Worm (Caenorhabditis elegans) whole organism, young adult: ENCODE measurements around the gene folr-1.

Experiments used
- ama-1 ChIP-seq, 3 experiments: fragments of 150-350 bp in 1 of 3; sonication (generic microtip) in 2 of 3; optimal IDR thresholded peaks; 2 replicates each; lab custom pipeline; 2014 to 2018; ENCODE audit warnings: missing biosample characterization in 2 of 3, missing genetic modification characterization in 2 of 3, missing genetic modification reagents in 2 of 3
- attf-5 ChIP-seq: fragments of 200-800 bp; sonication (Bioruptor generic); optimal IDR thresholded peaks from 2 replicates; lab custom pipeline; 2018; ENCODE audit warnings: mild to moderate bottlenecking, missing genetic modification characterization, missing compliant biosample characterization
- dpff-1 ChIP-seq: sonication (generic microtip); optimal IDR thresholded peaks from 2 replicates; lab custom pipeline; 2017; ENCODE audit warnings: mild to moderate bottlenecking, missing genetic modification characterization, missing compliant biosample characterization
- egrh-3 ChIP-seq: fragments of 200-800 bp; sonication (Bioruptor generic); IDR thresholded peaks from 2 replicates; pipeline ENCODE4 v1.3.6; 2022; ENCODE audit warnings: missing genetic modification reagents, missing genetic modification characterization, missing compliant biosample characterization
- lin-26 ChIP-seq: fragments of 200-800 bp; sonication (Bioruptor generic); IDR thresholded peaks from 2 replicates; pipeline ENCODE4 v1.3.6; 2022; ENCODE audit warnings: missing genetic modification reagents, missing genetic modification characterization, missing compliant biosample characterization
- madf-10 ChIP-seq: sonication (generic microtip); optimal IDR thresholded peaks from 2 replicates; lab custom pipeline; 2016; ENCODE audit warnings: mild to moderate bottlenecking, missing genetic modification characterization, missing compliant biosample characterization
- nfya-2 ChIP-seq: fragments of 200-800 bp; sonication (Bioruptor generic); IDR thresholded peaks from 2 replicates; pipeline ENCODE4 v1.3.6; 2022; ENCODE audit warnings: missing genetic modification reagents, missing genetic modification characterization, missing compliant biosample characterization
- snpc-1.1 ChIP-seq: sonication (generic microtip); optimal IDR thresholded peaks from 2 replicates; lab custom pipeline; 2017; ENCODE audit warnings: missing genetic modification characterization, mild to moderate bottlenecking, missing compliant biosample characterization, antibody characterized with exemption, moderate library complexity, missing genotype, missing genetic modification reagents; ENCODE audit not compliant: insufficient read depth
- snpc-4 ChIP-seq, 5 experiments: fragments of 150-350 bp in 1 of 5; sonication (generic microtip) in 4 of 5; optimal IDR thresholded peaks; 2 replicates each; lab custom pipeline; 2014 to 2018; ENCODE audit warnings: missing genetic modification characterization in 5 of 5, missing biosample characterization in 3 of 5, antibody characterized with exemption in 2 of 5, mild to moderate bottlenecking in 2 of 5, missing compliant biosample characterization in 2 of 5, missing genotype in 2 of 5, moderate library complexity in 2 of 5, missing genetic modification reagents in 1 of 5
- xnd-1 ChIP-seq: sonication (generic microtip); optimal IDR thresholded peaks from 2 replicates; lab custom pipeline; 2016; ENCODE audit warnings: missing genotype, missing genetic modification reagents, missing genetic modification characterization, missing compliant biosample characterization
- ztf-25 ChIP-seq: fragments of 200-800 bp; sonication (Bioruptor generic); IDR thresholded peaks from 2 replicates; pipeline ENCODE4 v1.3.6; 2022; ENCODE audit warnings: missing genetic modification reagents, missing genetic modification characterization, missing compliant biosample characterization

- TF ChIP-seq ztf-25 (GFP tag; lab: Robert Waterston, UW) (no peak), attf-5 (GFP tag; lab: Kevin White, UChicago) (no peak), egrh-3 (GFP tag; lab: Robert Waterston, UW) (no peak), dpff-1 (tag; lab: Kevin White, UChicago) (no peak), madf-10 (tag; lab: Kevin White, UChicago) (no peak), xnd-1 (tag; lab: Kevin White, UChicago) (no peak), snpc-1.1 (tag; lab: Kevin White, UChicago) (no peak), ama-1 (optimal IDR thresholded peaks at IDR 0.05; lab: Kevin White, UChicago) (no peak), ama-1 (GFP tag; optimal IDR thresholded peaks at IDR 0.05; lab: Kevin White, UChicago) (no peak), nfya-2 (GFP tag; lab: Robert Waterston, UW) (no peak), snpc-4 (GFP tag; optimal IDR thresholded peaks at IDR 0.05; lab: Kevin White, UChicago) (no peak), snpc-4 (tag; optimal IDR thresholded peaks at IDR 0.05; lab: Kevin White, UChicago) (no peak), lin-26 (no peak)
These were observed 13.3 kb upstream of the folr-1 start, which contains the start of gene F21G4.5 for ce11 chrX:9905840-9906239.
